Worm (Caenorhabditis elegans) whole organism, early embryonic: ENCODE results near the gene irld-45.
A peak's percentile ranks its signal among the peaks of the same experiment; 100 is the strongest.

ENCODE experiments used
- B0310.2 ChIP-seq: sonication (generic microtip); optimal IDR thresholded peaks from 2 replicates; lab custom pipeline; 2016; ENCODE audit warnings: mild to moderate bottlenecking, missing genetic modification characterization, missing compliant biosample characterization
- F13C5.2 ChIP-seq: sonication (generic microtip); optimal IDR thresholded peaks from 2 replicates; lab custom pipeline; 2017; ENCODE audit warnings: mild to moderate bottlenecking, missing genetic modification characterization, inconsistent platforms, missing compliant biosample characterization
- aly-1 ChIP-seq: sonication (generic microtip); optimal IDR thresholded peaks from 2 replicates; lab custom pipeline; 2016; ENCODE audit warnings: missing genetic modification characterization, missing compliant biosample characterization
- ama-1 ChIP-seq: fragments of 150-350 bp; optimal IDR thresholded peaks from 2 replicates; lab custom pipeline; 2014
- ceh-13 ChIP-seq: fragments of 200-800 bp; sonication (Bioruptor generic); optimal IDR thresholded peaks from 2 replicates; lab custom pipeline; 2018; ENCODE audit warnings: mild to moderate bottlenecking, missing genetic modification characterization, missing compliant biosample characterization
- ceh-36 ChIP-seq: sonication (generic microtip); optimal IDR thresholded peaks from 2 replicates; lab custom pipeline; 2016; ENCODE audit warnings: missing genetic modification characterization, inconsistent platforms, missing compliant biosample characterization
- ets-7 ChIP-seq: sonication (generic microtip); optimal IDR thresholded peaks from 2 replicates; lab custom pipeline; 2016; ENCODE audit warnings: missing genotype, missing genetic modification characterization, missing compliant biosample characterization
- flt-1 ChIP-seq: fragments of 200-800 bp; sonication (Bioruptor generic); IDR thresholded peaks from 2 replicates; pipeline ENCODE4 v1.3.6; 2022; ENCODE audit warnings: missing genetic modification characterization, missing compliant biosample characterization
- hmbx-1 ChIP-seq: sonication (generic microtip); optimal IDR thresholded peaks from 2 replicates; lab custom pipeline; 2016; ENCODE audit warnings: mild to moderate bottlenecking, missing genetic modification characterization, missing compliant biosample characterization
- hmg-4 ChIP-seq: fragments of 200-800 bp; sonication (Bioruptor generic); optimal IDR thresholded peaks from 2 replicates; lab custom pipeline; 2018; ENCODE audit warnings: mild to moderate bottlenecking, missing genetic modification characterization, missing compliant biosample characterization
- hnd-1 ChIP-seq: sonication (generic microtip); optimal IDR thresholded peaks from 2 replicates; lab custom pipeline; 2016; ENCODE audit warnings: missing genetic modification characterization, missing compliant biosample characterization
- pes-1 ChIP-seq: fragments of 200-800 bp; sonication (Bioruptor generic); IDR thresholded peaks from 2 replicates; pipeline ENCODE4 v1.3.6; 2022; ENCODE audit warnings: missing genetic modification reagents, missing genetic modification characterization, missing compliant biosample characterization
- scrt-1 ChIP-seq: fragments of 200-800 bp; sonication (Bioruptor generic); IDR thresholded peaks from 2 replicates; pipeline ENCODE4 v1.3.6; 2022; ENCODE audit warnings: missing genetic modification characterization, missing compliant biosample characterization
- sea-1 ChIP-seq: fragments of 200-800 bp; sonication (Bioruptor generic); conservative IDR thresholded peaks from 2 replicates; pipeline ENCODE4 v1.3.6; 2022; ENCODE audit warnings: missing genetic modification characterization, missing compliant biosample characterization
- tbx-11 ChIP-seq: fragments of 200-800 bp; sonication (Bioruptor generic); IDR thresholded peaks from 2 replicates; pipeline ENCODE4 v1.3.6; 2022; ENCODE audit warnings: missing genetic modification characterization, missing compliant biosample characterization
- tbx-37 ChIP-seq: fragments of 200-800 bp; sonication (Bioruptor generic); conservative IDR thresholded peaks from 2 replicates; pipeline ENCODE4 v1.3.6; 2022; ENCODE audit warnings: missing genetic modification reagents, missing genetic modification characterization, missing compliant biosample characterization
- tra-4 ChIP-seq: sonication (generic microtip); optimal IDR thresholded peaks from 2 replicates; lab custom pipeline; 2017; ENCODE audit warnings: missing genetic modification characterization, missing compliant biosample characterization

The irld-45 gene

ce11 chrV:1648000-1648399, at the start of gene irld-45:
Gene irld-45, plus strand, starts transcription at chrV:1648300.
- TF ChIP-seq tbx-11 (GFP tag; lab: Robert Waterston, UW) (no peak), hmbx-1 (tag; lab: Kevin White, UChicago) (no peak), hnd-1 (tag; lab: Kevin White, UChicago) (no peak), flt-1 (GFP tag; lab: Robert Waterston, UW) (no peak), tra-4 (tag; lab: Kevin White, UChicago) (no peak), B0310.2 (tag; lab: Kevin White, UChicago) (no peak), F13C5.2 (no peak), tbx-37 (GFP tag; lab: Robert Waterston, UW) (no peak), ceh-36 (tag; lab: Kevin White, UChicago) (no peak), pes-1 (GFP tag; lab: Robert Waterston, UW) (no peak), scrt-1 (GFP tag; lab: Robert Waterston, UW) (no peak), ama-1 (lab: Kevin White, UChicago) (no peak), ceh-13 (GFP tag; lab: Kevin White, UChicago) (no peak), hmg-4 (no peak), ets-7 (no peak), aly-1 (tag; lab: Kevin White, UChicago) (no peak), sea-1 (GFP tag; lab: Robert Waterston, UW) (no peak)

ce11 chrV:1599088-1599487, 49.0 kb upstream of the irld-45 start:
- TF ChIP-seq pes-1 (GFP tag; lab: Robert Waterston, UW) = peak; percentile 66
- TF ChIP-seq sea-1 (GFP tag; lab: Robert Waterston, UW) = peak; percentile 63; the same call in 1 of the 2 replicates

- TF ChIP-seq ets-7 (no peak), ceh-36 (tag; lab: Kevin White, UChicago) (no peak), tbx-37 (GFP tag; lab: Robert Waterston, UW) (no peak), pes-1 (GFP tag; lab: Robert Waterston, UW) (no peak), hnd-1 (tag; lab: Kevin White, UChicago) (no peak), sea-1 (GFP tag; lab: Robert Waterston, UW) (no peak), flt-1 (GFP tag; lab: Robert Waterston, UW) (no peak), ama-1 (lab: Kevin White, UChicago) (no peak), F13C5.2 (no peak), B0310.2 (tag; lab: Kevin White, UChicago) (no peak), ceh-13 (GFP tag; lab: Kevin White, UChicago) (no peak), tra-4 (tag; lab: Kevin White, UChicago) (no peak), tbx-11 (GFP tag; lab: Robert Waterston, UW) (no peak), hmbx-1 (tag; lab: Kevin White, UChicago) (no peak)
Observed at ce11 chrV:1600561-1601088, 47.5 kb upstream of the irld-45 start, which contains the start of gene F16B4.2. Gene F16B4.2, plus strand, starts transcription at chrV:1601038.

ce11 chrV:1607790-1608189, 40.3 kb upstream of the irld-45 start, which contains the start of gene nhr-178:
Gene nhr-178, minus strand, starts transcription at chrV:1607953.
- no peak for TF ChIP-seq pes-1 (GFP tag; lab: Robert Waterston, UW)
- TF ChIP-seq hmg-4 = no peak
- no peak for TF ChIP-seq ama-1 (lab: Kevin White, UChicago)
- TF ChIP-seq ets-7 = no peak
- TF ChIP-seq hnd-1 (tag; lab: Kevin White, UChicago) = no peak
- TF ChIP-seq F13C5.2 = no peak
- TF ChIP-seq aly-1 (tag; lab: Kevin White, UChicago) = no peak
- TF ChIP-seq scrt-1 (GFP tag; lab: Robert Waterston, UW) = no peak
- no peak for TF ChIP-seq B0310.2 (tag; lab: Kevin White, UChicago)
- TF ChIP-seq hmbx-1 (tag; lab: Kevin White, UChicago) = no peak
- no peak for TF ChIP-seq ceh-13 (GFP tag; lab: Kevin White, UChicago)
- no peak for TF ChIP-seq tbx-11 (GFP tag; lab: Robert Waterston, UW)
- TF ChIP-seq ceh-36 (tag; lab: Kevin White, UChicago) = no peak
- TF ChIP-seq tra-4 (tag; lab: Kevin White, UChicago) = no peak
- TF ChIP-seq sea-1 (GFP tag; lab: Robert Waterston, UW) = no peak

- TF ChIP-seq scrt-1 (GFP tag; lab: Robert Waterston, UW) (no peak), hmbx-1 (tag; lab: Kevin White, UChicago) (no peak), tbx-11 (GFP tag; lab: Robert Waterston, UW) (no peak), B0310.2 (tag; lab: Kevin White, UChicago) (no peak), hnd-1 (tag; lab: Kevin White, UChicago) (no peak), ceh-36 (tag; lab: Kevin White, UChicago) (no peak), flt-1 (GFP tag; lab: Robert Waterston, UW) (no peak), ama-1 (lab: Kevin White, UChicago) (no peak), ets-7 (no peak), tbx-37 (GFP tag; lab: Robert Waterston, UW) (no peak), hmg-4 (no peak), ceh-13 (GFP tag; lab: Kevin White, UChicago) (no peak)
Observed at ce11 chrV:1610097-1610496, 38.0 kb upstream of the irld-45 start, which contains the start of gene nhr-177. Gene nhr-177, plus strand, starts transcription at chrV:1610263.

ce11 chrV:1611570-1611969, 36.5 kb upstream of the irld-45 start:
- no peak for TF ChIP-seq sea-1 (GFP tag; lab: Robert Waterston, UW)
- no peak for TF ChIP-seq scrt-1 (GFP tag; lab: Robert Waterston, UW)
- TF ChIP-seq hnd-1 (tag; lab: Kevin White, UChicago) = no peak
- TF ChIP-seq hmg-4 = no peak
- no peak for TF ChIP-seq tbx-11 (GFP tag; lab: Robert Waterston, UW)
- no peak for TF ChIP-seq aly-1 (tag; lab: Kevin White, UChicago)
- TF ChIP-seq ceh-36 (tag; lab: Kevin White, UChicago) = no peak
- no peak for TF ChIP-seq ama-1 (lab: Kevin White, UChicago)
- TF ChIP-seq hmbx-1 (tag; lab: Kevin White, UChicago) = no peak
- no peak for TF ChIP-seq B0310.2 (tag; lab: Kevin White, UChicago)
- no peak for TF ChIP-seq flt-1 (GFP tag; lab: Robert Waterston, UW)
- TF ChIP-seq F13C5.2 = no peak
- no peak for TF ChIP-seq ets-7
- no peak for TF ChIP-seq tbx-37 (GFP tag; lab: Robert Waterston, UW)
- no peak for TF ChIP-seq ceh-13 (GFP tag; lab: Kevin White, UChicago)
